Fruit fly (Drosophila melanogaster): ENCODE measurements around the gene Atac3.

Gene Atac3

DNA sequence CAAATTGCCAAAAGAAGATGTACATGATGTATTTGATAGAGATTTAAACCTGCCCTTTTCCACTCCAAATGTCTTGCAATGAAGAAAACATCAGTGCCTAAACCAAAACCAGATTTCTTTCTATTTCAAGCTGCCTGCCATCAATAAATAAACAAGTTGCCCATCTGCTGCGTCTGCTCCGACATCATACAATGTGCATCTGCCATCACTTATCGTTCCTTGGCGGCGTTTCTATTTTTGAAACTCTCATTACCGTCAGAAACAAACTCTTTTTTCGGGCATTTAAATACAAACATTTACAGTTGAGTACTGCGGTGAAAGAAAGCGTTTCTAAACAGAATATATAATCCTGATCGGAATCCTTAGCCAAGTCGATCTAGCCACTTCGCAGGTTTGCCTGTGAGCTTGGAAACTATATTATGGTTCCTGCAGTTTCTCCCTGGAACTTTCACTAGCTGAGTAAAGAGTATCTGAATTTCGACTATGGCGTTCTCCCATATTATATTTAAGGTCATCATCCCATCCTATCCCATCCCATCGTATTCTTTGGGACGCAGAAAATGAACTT, 32.9 kb downstream of the Atac3 start (continued):
- TF ChIP-seq CG12155 (GFP tag; optimal IDR thresholded peaks at IDR 0.05) (no peak), Oli (tag; optimal IDR thresholded peaks at IDR 0.05) (peak; percentile 39), CG6854 (GFP tag; optimal IDR thresholded peaks at IDR 0.05) (no peak), dmrt99B (tag; optimal IDR thresholded peaks at IDR 0.05) (peak; percentile 21), CG10565 (GFP tag; optimal IDR thresholded peaks at IDR 0.05) (no peak), NC2β (GFP tag; optimal IDR thresholded peaks at IDR 0.05) (no peak), phol (tag; optimal IDR thresholded peaks at IDR 0.05) (peak; percentile 62), CG12236 (GFP tag; optimal IDR thresholded peaks at IDR 0.05) (no peak), hkb (optimal IDR thresholded peaks at IDR 0.05) (no peak), hkb (GFP tag; IDR thresholded peaks at IDR 0.05) (no peak), C15 (GFP tag; IDR thresholded peaks at IDR 0.05) (no peak), CG6765 (GFP tag; optimal IDR thresholded peaks at IDR 0.05) (no peak), Chrac-16 (GFP tag; optimal IDR thresholded peaks at IDR 0.05) (peak; percentile 47), fd64A (GFP tag; optimal IDR thresholded peaks at IDR 0.05) (no peak), en (GFP tag; optimal IDR thresholded peaks at IDR 0.05) (no peak), E2f1 (GFP tag; IDR thresholded peaks at IDR 0.05) (no peak), CG3163 (GFP tag; optimal IDR thresholded peaks at IDR 0.05) (no peak), Hr51 (GFP tag; optimal IDR thresholded peaks at IDR 0.05) (no peak), Oaz (GFP tag; IDR thresholded peaks at IDR 0.05) (no peak), crol (GFP tag; IDR thresholded peaks at IDR 0.05) (no peak), jumu (GFP tag; optimal IDR thresholded peaks at IDR 0.05) (peak; percentile 22), CG2678 (tag; optimal IDR thresholded peaks at IDR 0.05) (peak; percentile 47), Trl (optimal IDR thresholded peaks at IDR 0.05) (no peak), Trl (GFP tag; optimal IDR thresholded peaks at IDR 0.05) (no peak), mirr (GFP tag; optimal IDR thresholded peaks at IDR 0.05) (no peak), Hr3 (GFP tag; optimal IDR thresholded peaks at IDR 0.05) (no peak), HmgD (GFP tag; optimal IDR thresholded peaks at IDR 0.05) (no peak), Dek (tag; optimal IDR thresholded peaks at IDR 0.05) (no peak), chinmo (GFP tag; IDR thresholded peaks at IDR 0.05; ENCODE audit: partially characterized antibody) (0 out of 4 replicates have a peak, but pooled peaks have one; percentile 63), Camta (GFP tag; optimal IDR thresholded peaks at IDR 0.05) (peak; percentile 6), Sox102F (GFP tag; optimal IDR thresholded peaks at IDR 0.05) (no peak), CG12299 (tag; optimal IDR thresholded peaks at IDR 0.05) (no peak), crp (GFP tag; optimal IDR thresholded peaks at IDR 0.05) (no peak), vnd (GFP tag; IDR thresholded peaks at IDR 0.05; ENCODE audit: partially characterized antibody) (no peak), zen (tag; optimal IDR thresholded peaks at IDR 0.05) (no peak), CG4854 (GFP tag; optimal IDR thresholded peaks at IDR 0.05) (no peak), CG30403 (GFP tag; optimal IDR thresholded peaks at IDR 0.05) (no peak), ara (GFP tag; IDR thresholded peaks at IDR 0.05) (no peak), Gsc (GFP tag; IDR thresholded peaks at IDR 0.05) (no peak), tna (GFP tag; IDR thresholded peaks at IDR 0.05; ENCODE audit: partially characterized antibody) (no peak), toy (GFP tag; IDR thresholded peaks at IDR 0.05) (no peak), Atf6 (GFP tag; IDR thresholded peaks at IDR 0.05) (no peak), CG12942 (GFP tag; optimal IDR thresholded peaks at IDR 0.05) (no peak), kay (GFP tag; optimal IDR thresholded peaks at IDR 0.05) (no peak), CG8281 (tag; optimal IDR thresholded peaks at IDR 0.05) (no peak), HLH54F (GFP tag; optimal IDR thresholded peaks at IDR 0.05) (no peak), chn (GFP tag; optimal IDR thresholded peaks at IDR 0.05) (peak; percentile 15), dimm (GFP tag; IDR thresholded peaks at IDR 0.05) (no peak), CG18476 (GFP tag; optimal IDR thresholded peaks at IDR 0.05) (no peak), CG15514 (GFP tag; optimal IDR thresholded peaks at IDR 0.05) (no peak), Aef1 (GFP tag; IDR thresholded peaks at IDR 0.05) (no peak), psq (GFP tag; optimal IDR thresholded peaks at IDR 0.05) (no peak)
